Fruit fly (Drosophila melanogaster) whole organism, embryonic: ENCODE measurements around the gene spg.
A peak's percentile ranks its signal among the peaks of the same experiment; 100 is the strongest.

ENCODE experiments used
- Blimp-1 ChIP-seq: fragments of 200-800 bp; sonication (Bioruptor generic); optimal IDR thresholded peaks from 3 replicates; lab custom pipeline; 2018; ENCODE audit warnings: missing biosample characterization, missing genetic modification characterization, mild to moderate bottlenecking, moderate library complexity, missing genetic modification reagents
- CG10543 ChIP-seq: fragments of 200-800 bp; sonication (Bioruptor generic); optimal IDR thresholded peaks from 3 replicates; lab custom pipeline; 2017; ENCODE audit warnings: missing biosample characterization, mild to moderate bottlenecking, missing genetic modification characterization, moderate library complexity
- CG10979 ChIP-seq: fragments of 200-800 bp; sonication (Bioruptor generic); optimal IDR thresholded peaks from 2 replicates; lab custom pipeline; 2018; ENCODE audit warnings: missing biosample characterization, mild to moderate bottlenecking, missing genetic modification characterization, moderate library complexity
- CG12391 ChIP-seq: fragments of 200-800 bp; sonication (Bioruptor generic); optimal IDR thresholded peaks from 3 replicates; lab custom pipeline; 2018; ENCODE audit warnings: missing biosample characterization, mild to moderate bottlenecking, missing genetic modification characterization, moderate library complexity
- CG14710 ChIP-seq: fragments of 200-800 bp; sonication (Bioruptor generic); optimal IDR thresholded peaks from 3 replicates; lab custom pipeline; 2019; ENCODE audit warnings: missing biosample characterization, mild to moderate bottlenecking, missing genetic modification characterization, moderate library complexity
- CG1529 ChIP-seq: fragments of 200-800 bp; sonication (Bioruptor generic); optimal IDR thresholded peaks from 3 replicates; lab custom pipeline; 2018; ENCODE audit warnings: missing biosample characterization, missing genetic modification characterization
- CG17328 ChIP-seq: fragments of 200-800 bp; sonication (Bioruptor generic); IDR thresholded peaks from 2 replicates; pipeline ENCODE4 v1.3.6; 2022; ENCODE audit warnings: missing biosample characterization, missing genetic modification characterization
- CG17359 ChIP-seq: fragments of 200-800 bp; sonication (Bioruptor generic); optimal IDR thresholded peaks from 3 replicates; lab custom pipeline; 2018; ENCODE audit warnings: missing biosample characterization, mild to moderate bottlenecking, missing genetic modification characterization, moderate library complexity
- CG18262 ChIP-seq: fragments of 200-800 bp; optimal IDR thresholded peaks from 3 replicates; lab custom pipeline; 2019; ENCODE audit warnings: missing biosample characterization, mild to moderate bottlenecking, missing genetic modification characterization, moderate library complexity
- CG2678 ChIP-seq: fragments of 200-800 bp; sonication (Bioruptor generic); optimal IDR thresholded peaks from 3 replicates; lab custom pipeline; 2019; ENCODE audit warnings: missing biosample characterization, mild to moderate bottlenecking, missing genetic modification characterization, moderate library complexity
- CG30403 ChIP-seq: fragments of 200-800 bp; sonication (Bioruptor generic); optimal IDR thresholded peaks from 3 replicates; lab custom pipeline; 2016; ENCODE audit warnings: missing biosample characterization, missing genetic modification characterization
- CG30431 ChIP-seq: fragments of 200-800 bp; sonication (Bioruptor generic); optimal IDR thresholded peaks from 2 replicates; lab custom pipeline; 2017; ENCODE audit warnings: missing biosample characterization, missing genetic modification characterization
- CG31441 ChIP-seq: fragments of 200-800 bp; sonication (Bioruptor generic); IDR thresholded peaks from 2 replicates; pipeline ENCODE4 v1.3.6; 2022; ENCODE audit warnings: missing biosample characterization, missing genetic modification characterization
- CG4424 ChIP-seq: fragments of 200-800 bp; sonication (Bioruptor generic); optimal IDR thresholded peaks from 3 replicates; lab custom pipeline; 2016; ENCODE audit warnings: missing biosample characterization, missing genetic modification characterization
- CG7839 ChIP-seq: fragments of 200-800 bp; sonication (Bioruptor generic); optimal IDR thresholded peaks from 3 replicates; lab custom pipeline; 2018; ENCODE audit warnings: missing biosample characterization, mild to moderate bottlenecking, missing genetic modification characterization, moderate library complexity
- CG9609 ChIP-seq: fragments of 200-800 bp; sonication (Bioruptor generic); optimal IDR thresholded peaks from 3 replicates; lab custom pipeline; 2016; ENCODE audit warnings: missing biosample characterization, missing genetic modification characterization
- CoRest ChIP-seq: fragments of 200-800 bp; sonication (Bioruptor generic); optimal IDR thresholded peaks from 3 replicates; lab custom pipeline; 2018; ENCODE audit warnings: missing biosample characterization, mild to moderate bottlenecking, missing genetic modification characterization, moderate library complexity
- D ChIP-seq, 2 experiments: fragments of 200-800 bp in 1 of 2; fragments of >200 bp in 1 of 2; sonication (Bioruptor generic) in 1 of 2; optimal IDR thresholded peaks; 2 replicates in 1 of 2; 3 replicates in 1 of 2; lab custom pipeline; 2017; ENCODE audit warnings: mild to moderate bottlenecking in 1 of 2, missing biosample characterization in 1 of 2, missing genetic modification characterization in 1 of 2, missing genetic modification reagents in 1 of 2
- Drgx ChIP-seq: fragments of 200-800 bp; sonication (Bioruptor generic); IDR thresholded peaks from 2 replicates; pipeline ENCODE4 v1.3.6; 2022; ENCODE audit warnings: missing biosample characterization, missing genetic modification characterization
- Fer1 ChIP-seq: fragments of 200-800 bp; sonication (Bioruptor generic); optimal IDR thresholded peaks from 2 replicates; lab custom pipeline; 2017; ENCODE audit warnings: missing biosample characterization, mild to moderate bottlenecking, missing genetic modification characterization
- Hsf ChIP-seq: fragments of 200-800 bp; sonication (Bioruptor generic); optimal IDR thresholded peaks from 3 replicates; lab custom pipeline; 2016; ENCODE audit warnings: missing biosample characterization, missing genetic modification characterization
- NFAT ChIP-seq: fragments of 200-800 bp; sonication (Bioruptor generic); IDR thresholded peaks from 2 replicates; pipeline ENCODE4 v1.3.6; 2022; ENCODE audit warnings: missing biosample characterization, missing genetic modification characterization
- Scr ChIP-seq: fragments of 200-800 bp; sonication (Bioruptor generic); IDR thresholded peaks from 2 replicates; pipeline ENCODE4 v1.3.6; 2022; ENCODE audit warnings: missing biosample characterization, missing genetic modification characterization; ENCODE audit not compliant: partially characterized antibody
- Six4 ChIP-seq: fragments of 200-800 bp; sonication (Bioruptor generic); optimal IDR thresholded peaks from 2 replicates; lab custom pipeline; 2016; ENCODE audit warnings: missing biosample characterization, missing genetic modification characterization
- Sox100B ChIP-seq: fragments of 200-800 bp; sonication (Bioruptor generic); optimal IDR thresholded peaks from 3 replicates; lab custom pipeline; 2018; ENCODE audit warnings: missing biosample characterization, mild to moderate bottlenecking, missing genetic modification characterization
- Sox102F ChIP-seq: fragments of 200-800 bp; sonication (Bioruptor generic); optimal IDR thresholded peaks from 2 replicates; lab custom pipeline; 2018; ENCODE audit warnings: missing biosample characterization, mild to moderate bottlenecking, missing genetic modification characterization, moderate library complexity
- Ssrp ChIP-seq: fragments of 200-800 bp; sonication (Bioruptor generic); optimal IDR thresholded peaks from 2 replicates; lab custom pipeline; 2018; ENCODE audit warnings: missing biosample characterization, mild to moderate bottlenecking, missing genetic modification characterization, moderate library complexity
- Xbp1 ChIP-seq: fragments of 200-800 bp; sonication (Bioruptor generic); optimal IDR thresholded peaks from 3 replicates; lab custom pipeline; 2016; ENCODE audit warnings: missing biosample characterization, mild to moderate bottlenecking, missing genetic modification characterization
- Xrp1 ChIP-seq: fragments of 200-800 bp; sonication (Bioruptor generic); IDR thresholded peaks from 2 replicates; pipeline ENCODE4 v1.3.6; 2022; ENCODE audit warnings: missing biosample characterization, missing genetic modification characterization
- al ChIP-seq: fragments of 200-800 bp; sonication (Bioruptor generic); IDR thresholded peaks from 2 replicates; pipeline ENCODE4 v1.3.6; 2022; ENCODE audit warnings: missing biosample characterization, missing genetic modification characterization
- az2 ChIP-seq: fragments of 200-800 bp; sonication (Bioruptor generic); optimal IDR thresholded peaks from 3 replicates; lab custom pipeline; 2016; ENCODE audit warnings: missing biosample characterization, missing genetic modification characterization
- bsh ChIP-seq, 2 experiments: fragments of 200-800 bp; sonication (Bioruptor generic); optimal IDR thresholded peaks; 2 replicates each; lab custom pipeline; 2017 to 2018; ENCODE audit warnings: mild to moderate bottlenecking in 2 of 2, missing biosample characterization in 2 of 2, missing genetic modification characterization in 2 of 2, moderate library complexity in 1 of 2
- dmrt11E ChIP-seq: fragments of 200-800 bp; sonication (Bioruptor generic); optimal IDR thresholded peaks from 3 replicates; lab custom pipeline; 2018; ENCODE audit warnings: missing biosample characterization, mild to moderate bottlenecking, missing genetic modification characterization, moderate library complexity
- dmrt99B ChIP-seq: fragments of 200-800 bp; sonication (Bioruptor generic); optimal IDR thresholded peaks from 2 replicates; lab custom pipeline; 2018; ENCODE audit warnings: missing biosample characterization, mild to moderate bottlenecking, missing genetic modification characterization, moderate library complexity
- eve ChIP-seq, 2 experiments: fragments of >200 bp; optimal IDR thresholded peaks; 2 replicates each; lab custom pipeline; 2017; ENCODE audit warnings: missing biosample characterization in 2 of 2, missing genetic modification characterization in 2 of 2
- fd96Cb ChIP-seq: fragments of 200-800 bp; sonication (Bioruptor generic); optimal IDR thresholded peaks from 2 replicates; lab custom pipeline; 2018; ENCODE audit warnings: missing biosample characterization, mild to moderate bottlenecking, missing genetic modification characterization, moderate library complexity
- jing ChIP-seq: fragments of 200-800 bp; sonication (Bioruptor generic); optimal IDR thresholded peaks from 2 replicates; lab custom pipeline; 2018; ENCODE audit warnings: missing biosample characterization, mild to moderate bottlenecking, missing genetic modification characterization
- mirr ChIP-seq: fragments of 200-800 bp; sonication (Bioruptor generic); optimal IDR thresholded peaks from 3 replicates; lab custom pipeline; 2018; ENCODE audit warnings: missing biosample characterization, mild to moderate bottlenecking, missing genetic modification characterization
- nmo ChIP-seq: fragments of 200-800 bp; sonication (Bioruptor generic); optimal IDR thresholded peaks from 2 replicates; lab custom pipeline; 2018; ENCODE audit warnings: missing biosample characterization, mild to moderate bottlenecking, missing genetic modification characterization, moderate library complexity
- pan ChIP-seq, 4 experiments: fragments of >200 bp in 3 of 4; fragments of 200-800 bp in 1 of 4; sonication (Bioruptor generic) in 1 of 4; optimal IDR thresholded peaks in 3 of 4; IDR thresholded peaks in 1 of 4; 2 replicates each; pipeline versions ENCODE4 v1.3.6 to Lab custom; 2017 to 2022; ENCODE audit warnings: missing biosample characterization in 2 of 4, missing genetic modification characterization in 2 of 4, mixed read lengths in 1 of 4
- row ChIP-seq: fragments of 200-800 bp; sonication (Bioruptor generic); IDR thresholded peaks from 3 replicates; pipeline ENCODE4 v1.3.6; 2022; ENCODE audit warnings: missing biosample characterization, missing genetic modification characterization
- scrt ChIP-seq: fragments of 200-800 bp; sonication (Bioruptor generic); optimal IDR thresholded peaks from 2 replicates; lab custom pipeline; 2018; ENCODE audit warnings: missing biosample characterization, mild to moderate bottlenecking, missing genetic modification characterization, moderate library complexity
- tin ChIP-seq: fragments of 200-800 bp; sonication (Bioruptor generic); optimal IDR thresholded peaks from 3 replicates; lab custom pipeline; 2016; ENCODE audit warnings: missing biosample characterization, missing genetic modification characterization
- tio ChIP-seq: fragments of 200-800 bp; sonication (Bioruptor generic); optimal IDR thresholded peaks from 2 replicates; lab custom pipeline; 2017; ENCODE audit warnings: missing biosample characterization, missing genetic modification characterization, inconsistent platforms
- tll ChIP-seq, 2 experiments: fragments of 200-800 bp in 1 of 2; fragments of >200 bp in 1 of 2; sonication (Bioruptor generic) in 1 of 2; optimal IDR thresholded peaks; 2 replicates each; lab custom pipeline; 2017 to 2019; ENCODE audit warnings: missing biosample characterization in 2 of 2, missing genetic modification characterization in 2 of 2, mild to moderate bottlenecking in 1 of 2, moderate library complexity in 1 of 2
- unpg ChIP-seq: fragments of 200-800 bp; sonication (Bioruptor generic); optimal IDR thresholded peaks from 3 replicates; lab custom pipeline; 2018; ENCODE audit warnings: missing biosample characterization, mild to moderate bottlenecking, missing genetic modification characterization, moderate library complexity
- vnd ChIP-seq: fragments of 200-800 bp; sonication (Bioruptor generic); IDR thresholded peaks from 3 replicates; pipeline ENCODE4 v1.3.6; 2022; ENCODE audit warnings: missing biosample characterization, missing genetic modification characterization; ENCODE audit not compliant: partially characterized antibody
- zf30C ChIP-seq: fragments of 200-800 bp; sonication (Bioruptor generic); optimal IDR thresholded peaks from 3 replicates; lab custom pipeline; 2018; ENCODE audit warnings: missing biosample characterization, mild to moderate bottlenecking, missing genetic modification characterization

spg gene

DNA sequence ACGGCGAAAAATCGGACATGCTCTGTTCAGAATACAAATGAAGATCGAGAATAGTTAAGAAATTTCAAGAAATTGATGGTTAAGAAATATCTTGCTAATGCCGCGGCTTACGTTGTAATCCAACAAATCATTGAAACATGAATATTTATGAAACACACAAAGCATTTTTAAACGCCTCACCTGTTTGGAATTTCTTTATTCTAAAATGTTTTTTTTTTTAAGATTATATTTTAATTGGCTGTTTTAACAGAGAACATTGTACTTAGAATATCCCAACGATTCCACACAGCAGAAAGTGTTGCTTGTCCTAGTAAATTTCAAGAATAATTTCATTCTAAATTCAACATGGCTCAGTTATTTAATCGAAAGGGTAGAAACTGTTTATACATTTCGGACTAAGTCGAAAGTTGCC, 6.9 kb downstream of the spg start:
- TF ChIP-seq row (0 out of 3 replicates have a peak, but pooled peaks have one; percentile 33), CG4424 (GFP tag; lab: Kevin White, UChicago) (peak; percentile 8), CoRest (tag; lab: Kevin White, UChicago) (peak; percentile 33), az2 (GFP tag; lab: Kevin White, UChicago) (peak; percentile 16), CG12391 (tag; lab: Kevin White, UChicago) (peak; percentile 38), CG9609 (GFP tag; lab: Kevin White, UChicago) (no peak), NFAT (GFP tag; lab: Robert Waterston, UW) (no peak), Blimp-1 (GFP tag; lab: Kevin White, UChicago) (peak; percentile 31), CG1529 (peak; percentile 28), tio (GFP tag; lab: Kevin White, UChicago) (peak; percentile 5), tll (GFP tag; optimal IDR thresholded peaks at IDR 0.05; lab: Kevin White, UChicago) (no peak), Drgx (peak; percentile 13; the same call in 1 of the 2 replicates), D (optimal IDR thresholded peaks at IDR 0.05; lab: Kevin White, UChicago) (no peak), D (GFP tag; optimal IDR thresholded peaks at IDR 0.05; lab: Kevin White, UChicago) (peak; percentile 38), CG31441 (GFP tag; lab: Robert Waterston, UW) (peak; percentile 48), CG10543 (GFP tag; lab: Kevin White, UChicago) (no peak), CG14710 (tag; lab: Kevin White, UChicago) (peak; percentile 31), CG10979 (tag; lab: Kevin White, UChicago) (peak; percentile 41), fd96Cb (tag; lab: Kevin White, UChicago) (peak; percentile 26), CG30431 (GFP tag; lab: Kevin White, UChicago) (no peak), CG7839 (tag; lab: Kevin White, UChicago) (peak; percentile 32), tin (GFP tag; lab: Kevin White, UChicago) (peak; percentile 18), scrt (GFP tag; lab: Kevin White, UChicago) (no peak), jing (no peak), dmrt11E (tag; lab: Kevin White, UChicago) (peak; percentile 41), bsh (GFP tag; optimal IDR thresholded peaks at IDR 0.05; lab: Kevin White, UChicago) (peak in 1 of 2 experiments; percentile 40), vnd (GFP tag; lab: Robert Waterston, UW) (no peak), Scr (no peak), Fer1 (GFP tag; lab: Kevin White, UChicago) (no peak), CG17328 (GFP tag; lab: Robert Waterston, UW) (0 out of 2 replicates have a peak, but pooled peaks have one; percentile 8), mirr (GFP tag; lab: Kevin White, UChicago) (no peak), Six4 (GFP tag; lab: Kevin White, UChicago) (peak; percentile 14), Sox100B (GFP tag; lab: Kevin White, UChicago) (peak; percentile 17), CG2678 (peak; percentile 17), CG17359 (tag; lab: Kevin White, UChicago) (no peak), pan (optimal IDR thresholded peaks at IDR 0.05; lab: Kevin White, UChicago) (no peak), pan (GFP tag; optimal IDR thresholded peaks at IDR 0.05 in 1 of 2, IDR thresholded peaks at IDR 0.05 in 1 of 2) (no peak), zf30C (GFP tag; lab: Kevin White, UChicago) (peak; percentile 37), al (GFP tag; lab: Robert Waterston, UW) (no peak), dmrt99B (tag; lab: Kevin White, UChicago) (peak; percentile 5), CG18262 (tag; lab: Kevin White, UChicago) (peak; percentile 37), Ssrp (tag; lab: Kevin White, UChicago) (peak; percentile 16), nmo (peak; percentile 34), CG30403 (GFP tag; lab: Kevin White, UChicago) (peak; percentile 39), Xbp1 (GFP tag; lab: Kevin White, UChicago) (peak; percentile 6), Sox102F (peak; percentile 41), Xrp1 (GFP tag; lab: Robert Waterston, UW) (0 out of 2 replicates have a peak, but pooled peaks have one; percentile 17), Hsf (peak; percentile 4), eve (GFP tag; optimal IDR thresholded peaks at IDR 0.05; lab: Kevin White, UChicago) (peak in 1 of 2 experiments; percentile 13), unpg (GFP tag; lab: Kevin White, UChicago) (peak; percentile 31)
